Fruit fly (Drosophila melanogaster) whole organism, pupa: ENCODE data around the gene CG43074.
A peak's percentile ranks its signal among the peaks of the same experiment; 100 is the strongest.

Experiments used
- CG12605 ChIP-seq: fragments of 200-800 bp; sonication (Bioruptor generic); IDR thresholded peaks from 2 replicates; pipeline ENCODE4 v1.3.6; 2022; ENCODE audit warnings: missing biosample characterization, missing genetic modification characterization
- CG13204 ChIP-seq: fragments of 200-800 bp; sonication (Bioruptor generic); optimal IDR thresholded peaks from 2 replicates; lab custom pipeline; 2018; ENCODE audit warnings: missing biosample characterization, mild to moderate bottlenecking, missing genetic modification characterization, moderate library complexity
- CG14655 ChIP-seq: fragments of 200-800 bp; sonication (Bioruptor generic); optimal IDR thresholded peaks from 3 replicates; lab custom pipeline; 2017; ENCODE audit warnings: mild to moderate bottlenecking, missing biosample characterization, missing genetic modification reagents, missing genetic modification characterization
- CG15710 ChIP-seq: fragments of 200-800 bp; sonication (Bioruptor generic); optimal IDR thresholded peaks from 2 replicates; lab custom pipeline; 2018; ENCODE audit warnings: missing biosample characterization, mild to moderate bottlenecking, missing genetic modification characterization, moderate library complexity
- CG32121 ChIP-seq: fragments of 200-800 bp; sonication (Bioruptor generic); IDR thresholded peaks from 2 replicates; pipeline ENCODE4 v1.3.6; 2022; ENCODE audit warnings: missing biosample characterization, missing genetic modification characterization
- CG34367 ChIP-seq: fragments of 200-800 bp; sonication (Bioruptor generic); optimal IDR thresholded peaks from 2 replicates; lab custom pipeline; 2018; ENCODE audit warnings: missing biosample characterization, mild to moderate bottlenecking, missing genetic modification characterization
- CG8159 ChIP-seq: fragments of 200-800 bp; sonication (Bioruptor generic); optimal IDR thresholded peaks from 3 replicates; lab custom pipeline; 2018; ENCODE audit warnings: missing biosample characterization, mild to moderate bottlenecking, missing genetic modification characterization, moderate library complexity
- CG8301 ChIP-seq: fragments of 200-800 bp; sonication (Bioruptor generic); optimal IDR thresholded peaks from 2 replicates; lab custom pipeline; 2018; ENCODE audit warnings: missing biosample characterization, mild to moderate bottlenecking, missing genetic modification characterization
- EcR ChIP-seq: fragments of 200-800 bp; sonication (Bioruptor generic); optimal IDR thresholded peaks from 3 replicates; lab custom pipeline; 2019; ENCODE audit warnings: missing biosample characterization, missing genetic modification characterization, mild to moderate bottlenecking, moderate library complexity, missing genetic modification reagents
- Pif1A ChIP-seq: fragments of 200-800 bp; sonication (Bioruptor generic); optimal IDR thresholded peaks from 3 replicates; lab custom pipeline; 2016; ENCODE audit warnings: missing biosample characterization, missing genetic modification characterization
- Pif1B ChIP-seq: fragments of 200-800 bp; sonication (Bioruptor generic); optimal IDR thresholded peaks from 3 replicates; lab custom pipeline; 2016; ENCODE audit warnings: missing biosample characterization, missing genetic modification characterization
- gl ChIP-seq: fragments of 200-800 bp; sonication (Bioruptor generic); optimal IDR thresholded peaks from 2 replicates; lab custom pipeline; 2018; ENCODE audit warnings: missing biosample characterization, mild to moderate bottlenecking, missing genetic modification characterization
- rn ChIP-seq: fragments of 200-800 bp; sonication (Bioruptor generic); IDR thresholded peaks from 2 replicates; pipeline ENCODE4 v1.3.6; 2022; ENCODE audit warnings: missing biosample characterization, missing genetic modification characterization

- TF ChIP-seq CG14655 (GFP tag; lab: Kevin White, UChicago) (no peak), EcR (peak; percentile 50), Pif1B (no peak), rn (GFP tag; lab: Robert Waterston, UW) (no peak), CG12605 (GFP tag; lab: Robert Waterston, UW) (no peak), CG32121 (GFP tag; lab: Robert Waterston, UW) (no peak), gl (tag; lab: Kevin White, UChicago) (no peak), CG13204 (GFP tag; lab: Kevin White, UChicago) (no peak), Pif1A (GFP tag; lab: Kevin White, UChicago) (no peak), CG8159 (tag; lab: Kevin White, UChicago) (no peak), CG8301 (tag; lab: Kevin White, UChicago) (no peak), CG15710 (tag; lab: Kevin White, UChicago) (no peak), CG34367 (tag; lab: Kevin White, UChicago) (no peak)
Measured at dm6 chr3L:3439598-3439997, 44.9 kb downstream of the CG43074 start.
